Fruit fly (Drosophila melanogaster): ENCODE measurements around the gene Ns3.

The Ns3 gene

DNA sequence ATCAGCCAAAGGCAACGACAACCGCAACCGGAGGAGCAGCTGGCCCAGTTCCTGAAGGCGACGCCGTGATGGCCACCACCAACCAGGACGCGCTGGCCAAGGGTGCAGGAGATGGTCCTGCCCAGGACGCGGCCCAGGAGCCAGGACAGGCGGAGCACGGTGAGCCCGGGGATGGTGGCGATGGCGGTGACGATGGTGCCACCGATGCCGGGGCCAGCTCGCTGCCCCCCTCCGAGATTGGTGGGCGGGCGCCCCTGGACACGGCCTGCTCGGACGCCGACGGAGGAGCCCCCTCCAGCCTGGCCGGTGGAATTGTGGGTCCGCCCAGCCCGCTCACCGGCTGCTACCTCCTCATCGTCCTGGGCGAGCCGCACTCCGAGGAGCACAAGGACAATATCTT is 49.8 kb downstream of the Ns3 start:
- no peak for TF ChIP-seq ash1 (GFP tag; optimal IDR thresholded peaks at IDR 0.05)
- no peak for TF ChIP-seq CG11398 (GFP tag; optimal IDR thresholded peaks at IDR 0.05)
- TF ChIP-seq Hr39 (optimal IDR thresholded peaks at IDR 0.05) = peak; percentile 75

Measured in whole organism, embryonic.